Fruit fly (Drosophila melanogaster): ENCODE measurements around the gene CG31467.

DNA sequence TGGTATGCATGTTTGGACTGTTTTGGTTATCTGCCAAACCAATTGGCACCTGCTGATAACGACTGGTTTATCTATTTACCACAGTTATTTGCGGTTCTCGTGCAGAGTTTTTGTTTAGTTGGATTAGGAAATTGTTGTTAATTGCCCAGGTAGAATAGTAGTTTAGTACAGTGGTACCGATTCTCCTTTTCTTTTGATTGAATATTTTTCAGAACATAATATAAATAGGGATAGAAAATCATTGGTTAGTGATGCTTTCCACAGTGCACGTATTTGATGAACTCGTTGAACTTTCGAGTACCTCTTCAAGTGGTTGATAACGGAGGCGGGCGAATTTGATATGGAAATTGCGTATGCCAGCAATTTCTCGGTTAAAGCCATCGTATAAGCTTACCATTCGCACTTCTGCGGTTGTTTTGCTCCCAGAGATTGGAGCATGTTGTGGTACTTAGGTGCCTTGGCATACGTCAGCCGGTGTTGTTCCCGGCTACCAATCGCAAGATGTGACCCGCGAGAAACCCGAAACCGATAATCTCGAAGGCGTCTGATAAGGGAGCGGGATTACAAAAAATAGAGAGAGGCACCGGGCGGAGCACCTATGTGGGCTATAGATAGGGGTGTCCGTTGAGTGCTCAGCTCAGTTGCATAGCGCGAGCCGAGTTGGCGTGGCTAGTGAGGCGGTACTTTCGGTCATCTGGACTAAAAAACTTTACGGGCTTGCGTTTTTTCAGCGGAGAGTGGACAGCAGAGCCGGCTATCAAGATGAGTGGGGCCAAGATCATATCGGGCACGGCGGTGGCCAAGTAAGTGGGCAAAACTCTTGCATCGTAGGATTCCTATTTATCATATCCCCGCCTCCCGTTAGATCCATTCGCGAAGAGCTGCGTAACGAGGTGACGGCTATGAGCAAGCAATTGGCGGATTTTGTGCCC, 7.4 kb downstream of the CG31467 start:
- TF ChIP-seq EcR (GFP tag; optimal IDR thresholded peaks at IDR 0.05) (no peak), CG9948 (tag; optimal IDR thresholded peaks at IDR 0.05) (no peak), CG34367 (tag; optimal IDR thresholded peaks at IDR 0.05) (no peak), CG15710 (tag; optimal IDR thresholded peaks at IDR 0.05) (no peak), Pif1B (GFP tag; optimal IDR thresholded peaks at IDR 0.05) (no peak), CG12605 (GFP tag; IDR thresholded peaks at IDR 0.05) (no peak), CG4496 (GFP tag; IDR thresholded peaks at IDR 0.05) (no peak), CG8301 (tag; optimal IDR thresholded peaks at IDR 0.05) (no peak), D1 (tag; optimal IDR thresholded peaks at IDR 0.05) (no peak), CG10348 (GFP tag; IDR thresholded peaks at IDR 0.05) (no peak), rn (GFP tag; IDR thresholded peaks at IDR 0.05) (no peak), Pif1A (GFP tag; optimal IDR thresholded peaks at IDR 0.05) (no peak), CG8159 (tag; optimal IDR thresholded peaks at IDR 0.05) (no peak), gl (tag; optimal IDR thresholded peaks at IDR 0.05) (no peak)

Data from whole organism, pupa.